Fruit fly (Drosophila melanogaster) whole organism, wandering third instar larva: ENCODE measurements around the gene nur.
A peak's percentile ranks its signal among the peaks of the same experiment; 100 is the strongest.

Experiments used
- Abd-B ChIP-seq: fragments of >200 bp; optimal IDR thresholded peaks from 2 replicates; lab custom pipeline; 2017; ENCODE audit warnings: missing biosample characterization, missing genetic modification characterization
- CG32264 ChIP-seq: fragments of 200-800 bp; sonication (Bioruptor generic); optimal IDR thresholded peaks from 2 replicates; lab custom pipeline; 2016; ENCODE audit warnings: missing biosample characterization, missing genetic modification characterization
- CG9705 ChIP-seq: fragments of 200-800 bp; sonication (Bioruptor generic); optimal IDR thresholded peaks from 2 replicates; lab custom pipeline; 2018; ENCODE audit warnings: missing biosample characterization, mild to moderate bottlenecking, missing genetic modification characterization
- CrebA ChIP-seq: fragments of 200-800 bp; sonication (Bioruptor generic); optimal IDR thresholded peaks from 2 replicates; lab custom pipeline; 2016; ENCODE audit warnings: missing biosample characterization, mild to moderate bottlenecking, missing genetic modification characterization, borderline replicate concordance
- Dfd ChIP-seq: fragments of >200 bp; optimal IDR thresholded peaks from 2 replicates; lab custom pipeline; 2017; ENCODE audit warnings: missing biosample characterization, missing genetic modification characterization
- Dif ChIP-seq: fragments of 200-275, 200-300 bp; sonication (Bioruptor generic); optimal IDR thresholded peaks from 2 replicates; lab custom pipeline; 2018; ENCODE audit warnings: missing biosample characterization, missing genetic modification characterization; ENCODE audit not compliant: partially characterized antibody
- HLH106 ChIP-seq: fragments of 200-800 bp; optimal IDR thresholded peaks from 3 replicates; lab custom pipeline; 2019; ENCODE audit warnings: missing biosample characterization, mild to moderate bottlenecking, missing genetic modification characterization, moderate library complexity
- Hnf4 ChIP-seq: fragments of 200-800 bp; sonication (Bioruptor generic); optimal IDR thresholded peaks from 2 replicates; lab custom pipeline; 2016; ENCODE audit warnings: missing biosample characterization, mild to moderate bottlenecking, missing genetic modification characterization
- Hr78 ChIP-seq: fragments of >200 bp; optimal IDR thresholded peaks from 2 replicates; lab custom pipeline; 2017; ENCODE audit warnings: missing biosample characterization, missing genetic modification characterization
- Hr83 ChIP-seq: fragments of 200-300 bp; sonication (Bioruptor generic); optimal IDR thresholded peaks from 2 replicates; lab custom pipeline; 2016; ENCODE audit warnings: missing biosample characterization, mild to moderate bottlenecking, missing genetic modification characterization, moderate library complexity; ENCODE audit not compliant: poor library complexity, severe bottlenecking
- Jra ChIP-seq: sonication (Bioruptor generic); optimal IDR thresholded peaks from 2 replicates; lab custom pipeline; 2016; ENCODE audit warnings: missing biosample characterization, missing genetic modification characterization
- Mio ChIP-seq: sonication (Bioruptor generic); optimal IDR thresholded peaks from 2 replicates; lab custom pipeline; 2016; ENCODE audit warnings: missing biosample characterization, missing genetic modification characterization
- N ChIP-seq: fragments of >200 bp; optimal IDR thresholded peaks from 2 replicates; lab custom pipeline; 2018; ENCODE audit warnings: missing biosample characterization, missing external identifiers, missing genetic modification characterization
- OdsH ChIP-seq: fragments of 200-800 bp; sonication (Bioruptor generic); optimal IDR thresholded peaks from 2 replicates; lab custom pipeline; 2016; ENCODE audit warnings: missing biosample characterization, mild to moderate bottlenecking, missing genetic modification characterization
- Rel ChIP-seq, 2 experiments: fragments of 200-800 bp; sonication (Bioruptor generic) in 1 of 2; optimal IDR thresholded peaks; 2 replicates in 1 of 2; 3 replicates in 1 of 2; lab custom pipeline; 2016 to 2019; ENCODE audit warnings: mild to moderate bottlenecking in 2 of 2, missing biosample characterization in 2 of 2, missing genetic modification characterization in 2 of 2, moderate library complexity in 1 of 2
- Sp1 ChIP-seq: fragments of 200-800 bp; sonication (Bioruptor generic); optimal IDR thresholded peaks from 3 replicates; lab custom pipeline; 2019; ENCODE audit warnings: missing biosample characterization, mild to moderate bottlenecking, missing genetic modification characterization, moderate library complexity
- Vsx2 ChIP-seq: fragments of 200-300, 225-300 bp; sonication (Bioruptor generic); optimal IDR thresholded peaks from 2 replicates; lab custom pipeline; 2018; ENCODE audit warnings: missing biosample characterization, missing genetic modification characterization; ENCODE audit not compliant: partially characterized antibody
- br ChIP-seq: fragments of 200-800 bp; sonication (Bioruptor generic); optimal IDR thresholded peaks from 2 replicates; lab custom pipeline; 2016; ENCODE audit warnings: missing biosample characterization, missing genetic modification characterization
- brk ChIP-seq: fragments of 200-800 bp; sonication (Bioruptor generic); optimal IDR thresholded peaks from 2 replicates; lab custom pipeline; 2016; ENCODE audit warnings: missing biosample characterization, mild to moderate bottlenecking, missing genetic modification characterization
- dl ChIP-seq, 2 experiments: fragments of 175-275, 200-275 bp in 1 of 2; fragments of 200-275 bp in 1 of 2; sonication (Bioruptor generic); optimal IDR thresholded peaks; lab custom pipeline; 2018; ENCODE audit warnings: mild to moderate bottlenecking in 2 of 2, missing biosample characterization in 2 of 2, missing genetic modification characterization in 2 of 2, moderate library complexity in 2 of 2; ENCODE audit not compliant: partially characterized antibody in 2 of 2, insufficient read depth in 1 of 2
- dsf ChIP-seq: sonication (Bioruptor generic); optimal IDR thresholded peaks from 2 replicates; lab custom pipeline; 2016; ENCODE audit warnings: missing biosample characterization, missing genetic modification characterization, borderline replicate concordance
- ey ChIP-seq: fragments of 200-800 bp; sonication (Bioruptor generic); optimal IDR thresholded peaks from 2 replicates; lab custom pipeline; 2016; ENCODE audit warnings: missing biosample characterization, missing genetic modification characterization
- foxo ChIP-seq, 2 experiments: fragments of 200-800 bp; sonication (Bioruptor generic); optimal IDR thresholded peaks; 2 replicates in 1 of 2; 3 replicates in 1 of 2; lab custom pipeline; 2016 to 2017; ENCODE audit warnings: missing biosample characterization in 2 of 2, missing genetic modification characterization in 2 of 2
- fru ChIP-seq: fragments of 200-800 bp; sonication (Bioruptor generic); optimal IDR thresholded peaks from 3 replicates; lab custom pipeline; 2016; ENCODE audit warnings: missing biosample characterization, mild to moderate bottlenecking, missing genetic modification characterization
- h ChIP-seq: fragments of 200-800 bp; sonication (Bioruptor generic); optimal IDR thresholded peaks from 3 replicates; lab custom pipeline; 2016; ENCODE audit warnings: missing biosample characterization, mild to moderate bottlenecking, missing genetic modification characterization
- jim ChIP-seq: fragments of 175-275, 200-325 bp; sonication (Bioruptor generic); optimal IDR thresholded peaks from 2 replicates; lab custom pipeline; 2016; ENCODE audit warnings: missing biosample characterization, mild to moderate bottlenecking, missing genetic modification characterization
- pan ChIP-seq: fragments of >200 bp; optimal IDR thresholded peaks from 2 replicates; lab custom pipeline; 2017
- psq ChIP-seq: fragments of 200-800 bp; sonication (Bioruptor generic); optimal IDR thresholded peaks from 3 replicates; lab custom pipeline; 2017; ENCODE audit warnings: missing biosample characterization, mild to moderate bottlenecking, missing genetic modification characterization, moderate library complexity
- rgr ChIP-seq: fragments of 200-800 bp; sonication (Bioruptor generic); optimal IDR thresholded peaks from 3 replicates; lab custom pipeline; 2016; ENCODE audit warnings: missing biosample characterization, mild to moderate bottlenecking, missing genetic modification characterization
- sv ChIP-seq: fragments of 200-800 bp; sonication (Bioruptor generic); optimal IDR thresholded peaks from 3 replicates; lab custom pipeline; 2016; ENCODE audit warnings: missing biosample characterization, missing genetic modification characterization
- tai ChIP-seq: sonication (Bioruptor generic); optimal IDR thresholded peaks from 2 replicates; lab custom pipeline; 2016; ENCODE audit warnings: missing biosample characterization, missing genetic modification characterization
- woc ChIP-seq: sonication (Bioruptor generic); optimal IDR thresholded peaks from 2 replicates; lab custom pipeline; 2016; ENCODE audit warnings: missing biosample characterization, mild to moderate bottlenecking, missing genetic modification characterization

nur gene

dm6 chr2L:13773697-13774096, 37.8 kb downstream of the nur start, which contains the start of gene CG43376:
Gene CG43376, plus strand, starts transcription at chr2L:13773997.
- TF ChIP-seq Dfd (GFP tag; lab: Kevin White, UChicago) (no peak), foxo (GFP tag; optimal IDR thresholded peaks at IDR 0.05; lab: Kevin White, UChicago) (no peak)

dm6 chr2L:13776928-13777686, 41.2 kb downstream of the nur start:
- no peak for TF ChIP-seq Mio (GFP tag; lab: Kevin White, UChicago)
- TF ChIP-seq woc (GFP tag; lab: Kevin White, UChicago): peak; percentile 20
- TF ChIP-seq psq (GFP tag; lab: Kevin White, UChicago): peak; percentile 59

dm6 chr2L:13778648-13779047, 42.7 kb downstream of the nur start:
- peak; percentile 12 for TF ChIP-seq Hnf4 (GFP tag; lab: Kevin White, UChicago)
- TF ChIP-seq psq (GFP tag; lab: Kevin White, UChicago): no peak
- peak; percentile 13 for TF ChIP-seq rgr (GFP tag; lab: Kevin White, UChicago)
- peak; percentile 7 for TF ChIP-seq ey (GFP tag; lab: Kevin White, UChicago)
- TF ChIP-seq sv (GFP tag; lab: Kevin White, UChicago): peak; percentile 21

- TF ChIP-seq dl (GFP tag; optimal IDR thresholded peaks at IDR 0.05; lab: Kevin White, UChicago; ENCODE audit: insufficient read depth in 1 of 2, partially characterized antibody in 2 of 2) (no peak), pan (lab: Kevin White, UChicago) (no peak), N (GFP tag; lab: Kevin White, UChicago) (no peak), Vsx2 (GFP tag; lab: Kevin White, UChicago) (no peak), sv (GFP tag; lab: Kevin White, UChicago) (no peak), Rel (GFP tag; optimal IDR thresholded peaks at IDR 0.05; lab: Kevin White, UChicago) (no peak), Rel (tag; optimal IDR thresholded peaks at IDR 0.05; lab: Kevin White, UChicago) (no peak), tai (no peak), HLH106 (tag; lab: Kevin White, UChicago) (no peak), h (GFP tag; lab: Kevin White, UChicago) (no peak), Hnf4 (GFP tag; lab: Kevin White, UChicago) (no peak), Jra (GFP tag; lab: Kevin White, UChicago) (no peak), br (GFP tag; lab: Kevin White, UChicago) (no peak), ey (GFP tag; lab: Kevin White, UChicago) (no peak), Hr78 (GFP tag; lab: Kevin White, UChicago) (no peak)
Observed at dm6 chr2L:13779162-13779561, 43.2 kb downstream of the nur start.

- peak; percentile 34 for TF ChIP-seq Dfd (GFP tag; lab: Kevin White, UChicago)
- peak in 1 of 2 experiments; percentile 39 for TF ChIP-seq dl (GFP tag; optimal IDR thresholded peaks at IDR 0.05; lab: Kevin White, UChicago; ENCODE audit: insufficient read depth in 1 of 2, partially characterized antibody in 2 of 2)
- TF ChIP-seq fru (GFP tag; lab: Kevin White, UChicago): no peak
- TF ChIP-seq Dif (GFP tag; lab: Kevin White, UChicago): peak; percentile 46
- TF ChIP-seq Rel (GFP tag; optimal IDR thresholded peaks at IDR 0.05; lab: Kevin White, UChicago): no peak
- peak; percentile 39 for TF ChIP-seq Rel (tag; optimal IDR thresholded peaks at IDR 0.05; lab: Kevin White, UChicago)
- TF ChIP-seq Hr83 (GFP tag; lab: Kevin White, UChicago): peak; percentile 85
- TF ChIP-seq, all 38 proteins: peak for 5
Observed at dm6 chr2L:13779795-13780108, 43.8 kb downstream of the nur start.

dm6 chr2L:13780109-13780947, 44.4 kb downstream of the nur start, which contains the start of the genes CG9008 and p38b:
Gene CG9008, minus strand, starts transcription at chr2L:13780165.
Gene p38b, plus strand, starts transcription at chr2L:13780689.
- TF ChIP-seq psq (GFP tag; lab: Kevin White, UChicago) (peak; percentile 84), woc (GFP tag; lab: Kevin White, UChicago) (peak; percentile 86), foxo (GFP tag; optimal IDR thresholded peaks at IDR 0.05; lab: Kevin White, UChicago) (peak in 1 of 2 experiments; percentile 87), br (GFP tag; lab: Kevin White, UChicago) (peak; percentile 42), ey (GFP tag; lab: Kevin White, UChicago) (peak; percentile 26), h (GFP tag; lab: Kevin White, UChicago) (peak; percentile 69), Sp1 (GFP tag; lab: Kevin White, UChicago) (peak; percentile 93), Hnf4 (GFP tag; lab: Kevin White, UChicago) (peak; percentile 39), jim (peak; percentile 57), CrebA (GFP tag; lab: Kevin White, UChicago) (no peak), pan (lab: Kevin White, UChicago) (no peak), HLH106 (tag; lab: Kevin White, UChicago) (peak; percentile 89), Rel (GFP tag; optimal IDR thresholded peaks at IDR 0.05; lab: Kevin White, UChicago) (peak; percentile 23), Rel (tag; optimal IDR thresholded peaks at IDR 0.05; lab: Kevin White, UChicago) (peak; percentile 8), sv (GFP tag; lab: Kevin White, UChicago) (peak; percentile 65), Abd-B (GFP tag; lab: Kevin White, UChicago) (no peak), dsf (GFP tag; lab: Kevin White, UChicago) (peak; percentile 18), fru (GFP tag; lab: Kevin White, UChicago) (peak; percentile 78), OdsH (peak; percentile 76), brk (GFP tag; lab: Kevin White, UChicago) (no peak), rgr (GFP tag; lab: Kevin White, UChicago) (peak; percentile 58), CG9705 (GFP tag; lab: Kevin White, UChicago) (peak; percentile 65), CG32264 (peak; percentile 39)
